Fruit fly (Drosophila melanogaster): ENCODE results near the gene CG33268.

- TF ChIP-seq CG14655 (GFP tag; optimal IDR thresholded peaks at IDR 0.05), result no peak
- no peak for TF ChIP-seq CG4496 (GFP tag; IDR thresholded peaks at IDR 0.05)
- TF ChIP-seq CG13204 (GFP tag; optimal IDR thresholded peaks at IDR 0.05), result peak; percentile 52
- no peak for TF ChIP-seq CG8301 (tag; optimal IDR thresholded peaks at IDR 0.05)
- TF ChIP-seq CG15710 (tag; optimal IDR thresholded peaks at IDR 0.05), result no peak
- TF ChIP-seq fd96Ca (GFP tag; IDR thresholded peaks at IDR 0.05), result no peak
- TF ChIP-seq rn (GFP tag; IDR thresholded peaks at IDR 0.05), result no peak
- no peak for TF ChIP-seq CG34367 (tag; optimal IDR thresholded peaks at IDR 0.05)
- TF ChIP-seq gl (tag; optimal IDR thresholded peaks at IDR 0.05), result no peak
- no peak for TF ChIP-seq Snoo (tag; optimal IDR thresholded peaks at IDR 0.05)
- no peak for TF ChIP-seq CG12605 (GFP tag; IDR thresholded peaks at IDR 0.05)
- TF ChIP-seq CG10348 (GFP tag; IDR thresholded peaks at IDR 0.05), result no peak
- TF ChIP-seq Pif1A (GFP tag; optimal IDR thresholded peaks at IDR 0.05), result no peak
- TF ChIP-seq D1 (tag; optimal IDR thresholded peaks at IDR 0.05), result no peak
These were observed 772 bp upstream of the CG33268 start for dm6 chr3L:11591803-11592202.

Data from whole organism, pupa.